Worm (Caenorhabditis elegans) whole organism, midembryonic: ENCODE data around the gene F02E11.3.

Experiments
- flt-1 ChIP-seq: fragments of 200-800 bp; sonication (Bioruptor generic); IDR thresholded peaks from 2 replicates; pipeline ENCODE4 v1.3.6; 2022; ENCODE audit warnings: missing genetic modification characterization, missing compliant biosample characterization
- klf-2 ChIP-seq: fragments of 200-800 bp; sonication (Bioruptor generic); conservative IDR thresholded peaks from 2 replicates; pipeline ENCODE4 v1.3.6; 2022; ENCODE audit warnings: missing genetic modification reagents, missing genetic modification characterization, missing compliant biosample characterization
- med-1 ChIP-seq: sonication (generic microtip); optimal IDR thresholded peaks from 2 replicates; lab custom pipeline; 2017; ENCODE audit warnings: missing genetic modification characterization, mild to moderate bottlenecking, missing compliant biosample characterization, antibody characterized with exemption, missing genetic modification reagents; ENCODE audit not compliant: insufficient read depth
- tab-1 ChIP-seq: fragments of 200-800 bp; sonication (Bioruptor generic); IDR thresholded peaks from 2 replicates; pipeline ENCODE4 v1.3.6; 2022; ENCODE audit warnings: missing genetic modification characterization, missing compliant biosample characterization

ce11 chrII:3297914-3298313 lies 23.1 kb upstream of the F02E11.3 start, which contains the start of gene btb-18:
- TF ChIP-seq flt-1 (GFP tag; lab: Robert Waterston, UW) (no peak), med-1 (GFP tag; lab: Kevin White, UChicago) (no peak), tab-1 (no peak), klf-2 (no peak)
